ENCODE assay signal across 1 fruit fly cellular context in the genomic region with DNA sequence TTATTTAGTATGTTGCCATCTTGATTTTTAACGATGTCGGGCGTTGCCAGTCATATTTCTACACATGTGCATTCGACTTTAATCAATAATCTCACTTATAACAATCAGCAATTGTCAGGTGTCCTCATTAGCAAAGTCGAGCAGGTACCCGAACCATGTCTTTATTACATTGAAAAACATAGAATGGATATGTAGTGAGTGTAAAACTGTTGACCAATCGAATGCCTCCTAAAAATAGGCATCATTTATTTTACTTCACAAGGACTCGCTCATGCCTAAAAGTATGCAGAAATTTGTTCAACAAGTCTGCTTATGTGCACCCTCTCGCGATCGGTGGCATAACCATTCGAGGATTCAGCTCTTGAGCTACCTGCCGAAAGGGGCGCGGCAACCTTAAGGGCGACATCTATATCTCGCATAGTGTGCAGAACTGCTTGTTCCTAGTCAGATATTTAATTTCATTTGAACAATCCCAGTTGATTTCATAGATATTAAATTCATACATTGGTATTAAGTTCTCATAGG.
A peak's percentile ranks its signal among the peaks of the same experiment; 100 is the strongest.
TF ChIP-seq lines count a peak whose summit lies in the region.

No protein-coding gene starts in this region.

TF ChIP-seq in whole organism, embryonic, 481 proteins besides CTCF, POLR2A, EP300 and RAD21 (continued from another document and continues in another):
- TF ChIP-seq gfzf (GFP tag; optimal IDR thresholded peaks at IDR 0.05; lab: Kevin White, UChicago) (peak; percentile 22), CG4328 (GFP tag; optimal IDR thresholded peaks at IDR 0.05; lab: Kevin White, UChicago) (peak; percentile 83), gem (tag; optimal IDR thresholded peaks at IDR 0.05; lab: Kevin White, UChicago) (peak; percentile 81), kah (GFP tag; optimal IDR thresholded peaks at IDR 0.05; lab: Kevin White, UChicago) (peak; percentile 81), Max (GFP tag; optimal IDR thresholded peaks at IDR 0.05; lab: Kevin White, UChicago) (peak; percentile 88), CG3163 (GFP tag; optimal IDR thresholded peaks at IDR 0.05; lab: Kevin White, UChicago) (peak; percentile 83), CG32767 (GFP tag; IDR thresholded peaks at IDR 0.05; lab: Robert Waterston, UW) (no peak), cg (GFP tag; optimal IDR thresholded peaks at IDR 0.05; lab: Kevin White, UChicago) (no peak), tx (GFP tag; optimal IDR thresholded peaks at IDR 0.05; lab: Kevin White, UChicago) (peak; percentile 87), Hmx (GFP tag; optimal IDR thresholded peaks at IDR 0.05; lab: Kevin White, UChicago) (peak; percentile 47), HmgD (GFP tag; optimal IDR thresholded peaks at IDR 0.05; lab: Kevin White, UChicago) (peak; percentile 96), Opbp (GFP tag; IDR thresholded peaks at IDR 0.05; lab: Robert Waterston, UW; ENCODE audit: partially characterized antibody) (peak; percentile 63; the same call in 1 of the 3 replicates), CG1647 (GFP tag; optimal IDR thresholded peaks at IDR 0.05; lab: Kevin White, UChicago) (peak; percentile 95), CG5245 (GFP tag; optimal IDR thresholded peaks at IDR 0.05; lab: Kevin White, UChicago) (peak; percentile 99), CG10321 (GFP tag; IDR thresholded peaks at IDR 0.05; lab: Robert Waterston, UW) (peak; percentile 41; the same call in 1 of the 2 replicates), HmgZ (tag; optimal IDR thresholded peaks at IDR 0.05; lab: Kevin White, UChicago) (peak; percentile 82), vnd (GFP tag; IDR thresholded peaks at IDR 0.05; lab: Robert Waterston, UW; ENCODE audit: partially characterized antibody) (no peak), Fer1 (GFP tag; optimal IDR thresholded peaks at IDR 0.05; lab: Kevin White, UChicago) (peak; percentile 92), CG12219 (GFP tag; optimal IDR thresholded peaks at IDR 0.05; lab: Kevin White, UChicago) (peak; percentile 80), tap (tag; optimal IDR thresholded peaks at IDR 0.05; lab: Kevin White, UChicago) (peak; percentile 71), run (tag; optimal IDR thresholded peaks at IDR 0.05; lab: Kevin White, UChicago) (no peak), CG10366 (GFP tag; IDR thresholded peaks at IDR 0.05; lab: Robert Waterston, UW) (peak; percentile 77), Atf6 (GFP tag; IDR thresholded peaks at IDR 0.05; lab: Robert Waterston, UW) (peak; percentile 81), Dll (GFP tag; IDR thresholded peaks at IDR 0.05; lab: Robert Waterston, UW; ENCODE audit: partially characterized antibody) (no peak), odd (GFP tag; optimal IDR thresholded peaks at IDR 0.05; lab: Kevin White, UChicago) (peak; percentile 69), dmrt99B (tag; optimal IDR thresholded peaks at IDR 0.05; lab: Kevin White, UChicago) (peak; percentile 68), inv (GFP tag; IDR thresholded peaks at IDR 0.05; lab: Robert Waterston, UW; ENCODE audit: partially characterized antibody) (peak; percentile 23; the same call in 1 of the 2 replicates), CG7556 (GFP tag; optimal IDR thresholded peaks at IDR 0.05; lab: Kevin White, UChicago) (peak; percentile 18), CG12299 (tag; optimal IDR thresholded peaks at IDR 0.05; lab: Kevin White, UChicago) (no peak), CG13894 (tag; optimal IDR thresholded peaks at IDR 0.05; lab: Kevin White, UChicago) (peak; percentile 69), Ada2b (GFP tag; IDR thresholded peaks at IDR 0.05; lab: Robert Waterston, UW) (peak; percentile 81), CG16863 (GFP tag; optimal IDR thresholded peaks at IDR 0.05; lab: Kevin White, UChicago) (peak; percentile 92), unpg (GFP tag; optimal IDR thresholded peaks at IDR 0.05; lab: Kevin White, UChicago) (peak; percentile 77), chn (GFP tag; optimal IDR thresholded peaks at IDR 0.05; lab: Kevin White, UChicago) (peak; percentile 95), Ptx1 (GFP tag; IDR thresholded peaks at IDR 0.05; lab: Robert Waterston, UW) (peak; percentile 87), hbn (GFP tag; IDR thresholded peaks at IDR 0.05; lab: Robert Waterston, UW; ENCODE audit: partially characterized antibody) (no peak), Gug (GFP tag; IDR thresholded peaks at IDR 0.05; lab: Robert Waterston, UW) (peak; percentile 84), al (GFP tag; IDR thresholded peaks at IDR 0.05; lab: Robert Waterston, UW) (peak; percentile 55), CG32772 (GFP tag; IDR thresholded peaks at IDR 0.05; lab: Robert Waterston, UW) (peak; percentile 91), CG10147 (GFP tag; optimal IDR thresholded peaks at IDR 0.05; lab: Kevin White, UChicago) (peak; percentile 72), CG8765 (GFP tag; IDR thresholded peaks at IDR 0.05; lab: Robert Waterston, UW) (peak; percentile 59; the same call in 1 of the 2 replicates), prd (optimal IDR thresholded peaks at IDR 0.05; lab: Kevin White, UChicago) (no peak), prd (GFP tag; IDR thresholded peaks at IDR 0.05; lab: Robert Waterston, UW) (peak; percentile 82), eyg (GFP tag; optimal IDR thresholded peaks at IDR 0.05; lab: Kevin White, UChicago) (peak; percentile 75), nom (GFP tag; optimal IDR thresholded peaks at IDR 0.05; lab: Kevin White, UChicago) (peak; percentile 24), CG9932 (GFP tag; IDR thresholded peaks at IDR 0.05; lab: Robert Waterston, UW) (peak; percentile 89), sima (GFP tag; optimal IDR thresholded peaks at IDR 0.05; lab: Kevin White, UChicago) (peak; percentile 62), CG15011 (GFP tag; optimal IDR thresholded peaks at IDR 0.05; lab: Kevin White, UChicago) (peak; percentile 70), lola (GFP tag; optimal IDR thresholded peaks at IDR 0.05; lab: Kevin White, UChicago) (peak in 1 of 3 experiments; percentile 53), CG9437 (GFP tag; optimal IDR thresholded peaks at IDR 0.05; lab: Kevin White, UChicago) (peak; percentile 49), lab (GFP tag; optimal IDR thresholded peaks at IDR 0.05; lab: Kevin White, UChicago) (peak; percentile 96), Sox100B (GFP tag; optimal IDR thresholded peaks at IDR 0.05; lab: Kevin White, UChicago) (peak; percentile 57), CG30020 (tag; optimal IDR thresholded peaks at IDR 0.05; lab: Kevin White, UChicago) (peak; percentile 24), org-1 (GFP tag; optimal IDR thresholded peaks at IDR 0.05; lab: Kevin White, UChicago) (peak; percentile 77), Myb (GFP tag; optimal IDR thresholded peaks at IDR 0.05; lab: Kevin White, UChicago) (peak; percentile 98), Asciz (GFP tag; optimal IDR thresholded peaks at IDR 0.05; lab: Kevin White, UChicago) (peak; percentile 83), CG14014 (GFP tag; IDR thresholded peaks at IDR 0.05; lab: Robert Waterston, UW) (peak; percentile 90), Elba2 (GFP tag; optimal IDR thresholded peaks at IDR 0.05; lab: Kevin White, UChicago) (peak; percentile 59), CG9609 (GFP tag; optimal IDR thresholded peaks at IDR 0.05; lab: Kevin White, UChicago) (peak; percentile 95), TFAM (GFP tag; optimal IDR thresholded peaks at IDR 0.05; lab: Kevin White, UChicago) (peak; percentile 74), psq (GFP tag; optimal IDR thresholded peaks at IDR 0.05; lab: Kevin White, UChicago) (peak; percentile 59), bsh (GFP tag; optimal IDR thresholded peaks at IDR 0.05; lab: Kevin White, UChicago) (peak in 1 of 2 experiments; percentile 81), pfk (GFP tag; optimal IDR thresholded peaks at IDR 0.05; lab: Kevin White, UChicago) (peak; percentile 81), CG9876 (GFP tag; optimal IDR thresholded peaks at IDR 0.05; lab: Kevin White, UChicago) (peak; percentile 94), CG17186 (GFP tag; optimal IDR thresholded peaks at IDR 0.05; lab: Kevin White, UChicago) (peak; percentile 81), sens-2 (GFP tag; IDR thresholded peaks at IDR 0.05; lab: Robert Waterston, UW) (peak; percentile 93), tio (GFP tag; optimal IDR thresholded peaks at IDR 0.05; lab: Kevin White, UChicago) (peak; percentile 78), CG10209 (GFP tag; optimal IDR thresholded peaks at IDR 0.05; lab: Kevin White, UChicago) (peak; percentile 89), emc (GFP tag; optimal IDR thresholded peaks at IDR 0.05; lab: Kevin White, UChicago) (peak; percentile 86), CG1603 (tag; optimal IDR thresholded peaks at IDR 0.05; lab: Kevin White, UChicago) (peak; percentile 86), Bgb (GFP tag; IDR thresholded peaks at IDR 0.05; lab: Robert Waterston, UW; ENCODE audit: partially characterized antibody) (peak; percentile 72; the same call in 1 of the 2 replicates), Neu2 (GFP tag; optimal IDR thresholded peaks at IDR 0.05; lab: Kevin White, UChicago; ENCODE audit: borderline replicate concordance) (peak; percentile 87), Kr (GFP tag; optimal IDR thresholded peaks at IDR 0.05; lab: Kevin White, UChicago) (peak; percentile 73), dimm (GFP tag; IDR thresholded peaks at IDR 0.05; lab: Robert Waterston, UW) (peak; percentile 59; the same call in 1 of the 2 replicates), CG11456 (GFP tag; IDR thresholded peaks at IDR 0.05; lab: Robert Waterston, UW) (peak; percentile 99), CG18262 (tag; optimal IDR thresholded peaks at IDR 0.05; lab: Kevin White, UChicago) (peak; percentile 72), stc (GFP tag; IDR thresholded peaks at IDR 0.05; lab: Robert Waterston, UW) (peak; percentile 79), CG33213 (GFP tag; optimal IDR thresholded peaks at IDR 0.05; lab: Kevin White, UChicago) (peak; percentile 98), CG7271 (tag; optimal IDR thresholded peaks at IDR 0.05; lab: Kevin White, UChicago) (peak; percentile 84), Taf1 (GFP tag; IDR thresholded peaks at IDR 0.05; lab: Robert Waterston, UW) (peak; percentile 49; the same call in 1 of the 2 replicates), lbe (GFP tag; optimal IDR thresholded peaks at IDR 0.05; lab: Kevin White, UChicago) (no peak), HLHmδ (GFP tag; optimal IDR thresholded peaks at IDR 0.05; lab: Kevin White, UChicago) (peak; percentile 99), rib (GFP tag; IDR thresholded peaks at IDR 0.05; lab: Robert Waterston, UW) (peak; percentile 47; the same call in 1 of the 2 replicates), vfl (GFP tag; optimal IDR thresholded peaks at IDR 0.05; lab: Kevin White, UChicago) (peak; percentile 55), gce (GFP tag; IDR thresholded peaks at IDR 0.05; lab: Robert Waterston, UW) (peak; percentile 88; the same call in 2 of the 3 replicates), hkb (optimal IDR thresholded peaks at IDR 0.05; lab: Kevin White, UChicago) (peak; percentile 52), hkb (GFP tag; IDR thresholded peaks at IDR 0.05; lab: Robert Waterston, UW) (peak; percentile 89), Ets65A (GFP tag; lab: Kevin White, UChicago) (peak; percentile 99), ap (GFP tag; IDR thresholded peaks at IDR 0.05; lab: Robert Waterston, UW) (peak; percentile 86), Dad (GFP tag; optimal IDR thresholded peaks at IDR 0.05; lab: Kevin White, UChicago) (peak; percentile 94), Chrac-16 (GFP tag; optimal IDR thresholded peaks at IDR 0.05; lab: Kevin White, UChicago) (peak; percentile 95), bowl (GFP tag; IDR thresholded peaks at IDR 0.05; lab: Robert Waterston, UW) (peak; percentile 69; the same call in 1 of the 2 replicates), CG11247 (GFP tag; IDR thresholded peaks at IDR 0.05; lab: Robert Waterston, UW) (peak; percentile 93), dati (GFP tag; IDR thresholded peaks at IDR 0.05; lab: Robert Waterston, UW) (peak; percentile 74), klu (GFP tag; IDR thresholded peaks at IDR 0.05; lab: Robert Waterston, UW) (peak; percentile 29; the same call in 1 of the 2 replicates), CG11093 (GFP tag; IDR thresholded peaks at IDR 0.05; lab: Robert Waterston, UW) (peak; percentile 74), CG7928 (GFP tag; optimal IDR thresholded peaks at IDR 0.05; lab: Kevin White, UChicago) (peak; percentile 73), CG12155 (GFP tag; optimal IDR thresholded peaks at IDR 0.05; lab: Kevin White, UChicago) (peak; percentile 86), Fer2 (tag; optimal IDR thresholded peaks at IDR 0.05; lab: Kevin White, UChicago) (peak; percentile 68), Hr78 (GFP tag; optimal IDR thresholded peaks at IDR 0.05; lab: Kevin White, UChicago) (no peak), CG13287 (GFP tag; IDR thresholded peaks at IDR 0.05; lab: Robert Waterston, UW; ENCODE audit: partially characterized antibody) (peak; percentile 56), dm (GFP tag; optimal IDR thresholded peaks at IDR 0.05; lab: Kevin White, UChicago) (peak; percentile 89), CG18619 (GFP tag; optimal IDR thresholded peaks at IDR 0.05; lab: Kevin White, UChicago) (peak; percentile 90), CG6813 (GFP tag; optimal IDR thresholded peaks at IDR 0.05; lab: Kevin White, UChicago) (peak; percentile 91), CG8359 (GFP tag; optimal IDR thresholded peaks at IDR 0.05; lab: Kevin White, UChicago; ENCODE audit: borderline replicate concordance) (peak; percentile 83), caup (GFP tag; optimal IDR thresholded peaks at IDR 0.05; lab: Kevin White, UChicago; ENCODE audit: severe bottlenecking) (peak; percentile 96), CG12391 (tag; optimal IDR thresholded peaks at IDR 0.05; lab: Kevin White, UChicago) (peak; percentile 66), CG4617 (GFP tag; optimal IDR thresholded peaks at IDR 0.05; lab: Kevin White, UChicago; ENCODE audit: borderline replicate concordance) (peak; percentile 85), trem (tag; optimal IDR thresholded peaks at IDR 0.05; lab: Kevin White, UChicago) (peak; percentile 56), tll (GFP tag; optimal IDR thresholded peaks at IDR 0.05; lab: Kevin White, UChicago) (peak in 1 of 2 experiments; percentile 2), bab2 (GFP tag; optimal IDR thresholded peaks at IDR 0.05; lab: Kevin White, UChicago) (peak; percentile 95), Side (GFP tag; optimal IDR thresholded peaks at IDR 0.05; lab: Kevin White, UChicago) (peak; percentile 93), CG8290 (GFP tag; optimal IDR thresholded peaks at IDR 0.05; lab: Kevin White, UChicago) (peak; percentile 96), CG8290 (tag; optimal IDR thresholded peaks at IDR 0.05; lab: Kevin White, UChicago) (peak; percentile 76 to 94), CG13123 (GFP tag; optimal IDR thresholded peaks at IDR 0.05; lab: Kevin White, UChicago) (peak; percentile 66), fd102C (GFP tag; optimal IDR thresholded peaks at IDR 0.05; lab: Kevin White, UChicago) (peak; percentile 79), CG17612 (GFP tag; IDR thresholded peaks at IDR 0.05; lab: Robert Waterston, UW) (peak; percentile 90), CG9727 (GFP tag; optimal IDR thresholded peaks at IDR 0.05; lab: Kevin White, UChicago) (peak; percentile 91), slbo (GFP tag; IDR thresholded peaks at IDR 0.05; lab: Robert Waterston, UW) (peak; percentile 95), kay (GFP tag; optimal IDR thresholded peaks at IDR 0.05; lab: Kevin White, UChicago) (no peak), CG11085 (GFP tag; IDR thresholded peaks at IDR 0.05; lab: Robert Waterston, UW) (peak; percentile 86)
